Worm (Caenorhabditis elegans): Measurements from ENCODE around the gene W03F9.11.
A peak's percentile ranks its signal among the peaks of the same experiment; 100 is the strongest.

The W03F9.11 gene

DNA sequence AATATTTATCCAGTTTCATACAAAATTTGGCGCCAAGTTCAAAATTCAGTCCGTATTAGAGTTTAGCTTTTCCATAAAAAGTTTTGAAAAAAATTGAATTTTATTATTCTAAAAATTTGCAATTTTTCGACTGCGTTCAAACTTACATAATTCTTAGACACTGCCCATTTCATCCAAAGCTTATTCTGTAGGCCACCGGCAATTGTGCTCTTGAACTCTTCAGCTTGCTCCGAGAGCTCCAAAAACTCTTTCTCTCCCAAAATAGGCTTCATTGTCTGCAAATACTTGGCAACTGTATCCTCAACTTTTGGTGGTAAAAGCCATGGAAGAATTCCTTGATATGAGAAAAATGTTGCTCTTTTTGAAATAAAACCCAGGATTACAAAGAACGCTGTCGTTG lies 8.9 kb upstream of the W03F9.11 start:
- TF ChIP-seq unc-62 (GFP tag; optimal IDR thresholded peaks at IDR 0.05 in 1 of 2) (peak in 1 of 2 experiments; percentile 96), unc-62 (tag; optimal IDR thresholded peaks at IDR 0.05) (no peak), nhr-111 (GFP tag; optimal IDR thresholded peaks at IDR 0.05) (no peak), nhr-237 (tag; optimal IDR thresholded peaks at IDR 0.05) (no peak), dmd-6 (GFP tag; IDR thresholded peaks at IDR 0.05) (no peak), mes-2 (tag; optimal IDR thresholded peaks at IDR 0.05; ENCODE audit: poor library complexity, severe bottlenecking) (no peak), duxl-1 (tag; optimal IDR thresholded peaks at IDR 0.05; ENCODE audit: poor library complexity) (no peak), F37D6.2 (tag; optimal IDR thresholded peaks at IDR 0.05) (no peak), madf-9 (GFP tag; conservative IDR thresholded peaks at IDR 0.05) (no peak)

ce11 chrV:145694-146093 lies 4.5 kb upstream of the W03F9.11 start:
- TF ChIP-seq unc-62 (GFP tag; optimal IDR thresholded peaks at IDR 0.05 in 1 of 2): peak in 1 of 2 experiments; percentile 97
- no peak for TF ChIP-seq unc-62 (tag; optimal IDR thresholded peaks at IDR 0.05)
- no peak for TF ChIP-seq ZK337.2 (GFP tag; IDR thresholded peaks at IDR 0.05)

DNA sequence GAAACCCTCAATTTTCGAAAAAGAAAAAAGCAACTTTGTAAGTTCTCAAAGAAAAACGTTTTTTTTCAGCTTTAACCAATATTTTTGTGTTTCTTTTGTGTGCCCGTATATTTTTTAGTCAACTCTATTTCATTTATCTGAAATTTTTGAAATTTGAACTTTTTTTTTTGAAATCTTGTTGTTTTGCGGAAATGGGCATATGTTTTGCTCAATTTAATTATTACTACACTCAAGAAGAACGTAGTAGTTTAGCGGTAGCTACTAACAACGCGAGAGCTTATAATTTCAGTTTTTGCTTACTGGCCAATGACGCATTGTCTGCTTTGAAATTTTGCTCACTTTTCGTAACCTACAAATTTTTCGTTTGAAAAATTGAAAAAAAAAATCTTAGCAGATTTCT lies 3.6 kb upstream of the W03F9.11 start, which contains the start of gene srh-82:
TSS of gene srh-82 (plus strand) at position 301 of the 400 bp plus-strand sequence.
- no peak for TF ChIP-seq snpc-1.2 (GFP tag; IDR thresholded peaks at IDR 0.05)
- TF ChIP-seq ces-1 (GFP tag; optimal IDR thresholded peaks at IDR 0.05): no peak
- no peak for TF ChIP-seq nhr-25 (tag; optimal IDR thresholded peaks at IDR 0.05; ENCODE audit: borderline replicate concordance, insufficient read depth)
- TF ChIP-seq skn-1 (tag; optimal IDR thresholded peaks at IDR 0.05): no peak
- no peak for TF ChIP-seq aly-2 (tag; optimal IDR thresholded peaks at IDR 0.05)
- no peak for TF ChIP-seq ztf-7 (tag; optimal IDR thresholded peaks at IDR 0.05)
- no peak for TF ChIP-seq zag-1 (tag; optimal IDR thresholded peaks at IDR 0.05)
- no peak for TF ChIP-seq dmd-6 (GFP tag; IDR thresholded peaks at IDR 0.05)
- no peak for TF ChIP-seq F49E8.2 (tag; optimal IDR thresholded peaks at IDR 0.05; ENCODE audit: borderline replicate concordance)
- TF ChIP-seq hif-1 (tag; optimal IDR thresholded peaks at IDR 0.05): no peak
- TF ChIP-seq php-3 (GFP tag; IDR thresholded peaks at IDR 0.05): no peak

DNA sequence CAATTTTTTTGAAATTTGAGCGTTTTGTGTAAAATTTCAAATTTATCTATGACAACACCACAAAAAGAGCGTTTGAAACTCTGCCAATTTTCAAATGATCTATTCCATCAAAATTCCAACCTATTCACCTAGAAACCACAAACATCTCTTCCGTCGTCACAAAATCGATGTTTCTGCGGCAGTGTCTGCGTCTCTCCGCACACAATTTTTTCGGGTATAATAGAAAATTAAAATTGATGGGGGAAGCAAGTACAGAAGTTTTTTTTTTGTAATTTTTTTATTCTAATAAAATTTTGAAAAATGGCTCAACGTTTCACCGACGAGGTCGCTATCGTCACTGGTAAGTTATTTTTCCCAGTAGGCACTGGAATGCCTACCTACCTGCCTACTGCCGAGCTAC lies 2.6 kb downstream of the W03F9.11 start, which contains the start of gene W03F9.9:
TSS of gene W03F9.9 (plus strand) at position 301 of the 400 bp plus-strand sequence.
- TF ChIP-seq nhr-237 (tag; optimal IDR thresholded peaks at IDR 0.05) (no peak), nhr-28 (tag; optimal IDR thresholded peaks at IDR 0.05) (peak; percentile 2)

DNA sequence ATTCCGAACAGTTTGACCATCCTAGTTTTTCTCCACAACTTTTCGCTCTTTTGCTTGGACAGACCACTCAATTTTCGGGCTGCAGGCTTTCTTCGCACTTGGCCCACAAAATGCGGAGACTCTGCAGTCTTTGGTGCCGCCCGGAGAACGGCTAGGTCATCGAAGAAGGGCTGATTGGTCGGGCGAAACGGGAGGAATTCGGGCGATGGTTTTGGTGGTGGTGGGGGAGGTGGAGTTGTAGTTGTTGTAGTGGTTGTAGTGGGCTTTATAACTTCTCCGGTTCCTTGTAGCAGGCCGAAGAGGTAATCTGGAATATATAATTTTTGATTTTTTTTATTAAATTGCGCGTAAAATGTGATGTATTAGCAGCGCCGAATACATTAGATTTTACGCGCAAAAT lies 3.5 kb downstream of the W03F9.11 start:
- TF ChIP-seq set-16 (GFP tag; IDR thresholded peaks at IDR 0.05): peak; percentile 49; the same call in 1 of the 2 replicates
- no peak for TF ChIP-seq attf-4 (tag; optimal IDR thresholded peaks at IDR 0.05)

DNA sequence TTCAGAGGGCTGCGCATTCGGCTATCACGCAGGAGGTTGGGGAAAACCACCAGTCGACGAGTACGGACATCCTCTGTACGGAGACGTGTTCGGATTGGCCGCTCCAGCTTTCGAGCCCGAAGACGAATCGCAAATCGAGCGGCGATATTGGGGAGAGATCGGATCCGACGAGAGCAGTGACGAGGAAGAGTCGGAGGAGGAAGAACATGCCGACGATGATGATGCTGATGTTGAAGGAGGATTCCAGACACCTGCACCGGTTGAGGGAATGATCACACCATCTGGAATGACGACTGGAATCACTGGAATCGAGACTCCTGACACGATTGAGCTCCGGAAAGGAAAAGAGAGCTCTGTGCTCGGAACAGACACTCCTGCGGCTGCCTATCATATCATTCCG lies 11.0 kb downstream of the W03F9.11 start:
- TF ChIP-seq nhr-111 (GFP tag; optimal IDR thresholded peaks at IDR 0.05) (no peak), nhr-42 (GFP tag; IDR thresholded peaks at IDR 0.05) (0 out of 2 replicates have a peak, but pooled peaks have one; percentile 26), ztf-11 (tag; optimal IDR thresholded peaks at IDR 0.05) (no peak), dmd-6 (GFP tag; IDR thresholded peaks at IDR 0.05) (no peak), dmd-8 (GFP tag; IDR thresholded peaks at IDR 0.05) (no peak), ZK337.2 (GFP tag; IDR thresholded peaks at IDR 0.05) (no peak), set-16 (GFP tag; IDR thresholded peaks at IDR 0.05) (peak; percentile 65)

- no peak for TF ChIP-seq ceh-20 (GFP tag; IDR thresholded peaks at IDR 0.05)
- peak; percentile 59 for TF ChIP-seq dve-1 (tag; optimal IDR thresholded peaks at IDR 0.05; ENCODE audit: insufficient read depth)
- peak; percentile 15 for TF ChIP-seq mep-1 (tag; optimal IDR thresholded peaks at IDR 0.05)
- TF ChIP-seq dpl-1 (GFP tag; optimal IDR thresholded peaks at IDR 0.05): peak; percentile 39
- peak in 1 of 2 experiments; percentile 59 for TF ChIP-seq lsy-2 (tag; optimal IDR thresholded peaks at IDR 0.05)
- no peak for TF ChIP-seq tra-1 (GFP tag; IDR thresholded peaks at IDR 0.05)
- peak; percentile 35; the same call in 1 of the 2 replicates for TF ChIP-seq lin-38 (GFP tag; IDR thresholded peaks at IDR 0.05)
- peak; percentile 54 for TF ChIP-seq mes-2 (tag; optimal IDR thresholded peaks at IDR 0.05; ENCODE audit: poor library complexity, severe bottlenecking)
These were observed 13.3 kb downstream of the W03F9.11 start, which contains the start of the genes W03F9.2 and sftb-2 for ce11 chrV:127882-128281. W03F9.2 (minus strand) TSS chrV:128034. sftb-2 (plus strand) TSS chrV:128237.
